Fruit fly (Drosophila melanogaster): ENCODE results near the gene CG13901.

DNA sequence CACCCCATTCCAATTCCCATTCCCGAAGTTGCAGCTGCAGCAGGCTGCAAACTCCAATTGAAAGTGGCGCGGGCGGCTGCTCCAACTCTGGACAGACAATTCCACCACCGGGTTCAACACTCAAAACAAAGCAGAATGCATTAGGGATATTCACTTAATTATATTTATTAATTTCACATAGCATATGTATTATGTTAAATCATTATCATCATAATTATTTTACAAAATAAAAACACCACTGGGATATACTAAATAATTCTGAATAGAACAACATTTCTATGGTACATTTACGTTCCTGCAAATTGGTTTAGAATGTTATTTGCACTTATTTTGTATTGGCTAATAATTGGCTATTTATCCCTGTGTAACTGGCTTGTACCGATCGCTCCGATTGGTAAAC lies 30.2 kb downstream of the CG13901 start:
- TF ChIP-seq CG8478 (optimal IDR thresholded peaks at IDR 0.05): no peak
- TF ChIP-seq pan (optimal IDR thresholded peaks at IDR 0.05): no peak
- TF ChIP-seq psq (optimal IDR thresholded peaks at IDR 0.05): no peak
- no peak for TF ChIP-seq EcR (GFP tag; optimal IDR thresholded peaks at IDR 0.05)
